Fruit fly (Drosophila melanogaster): ENCODE measurements around the gene CG11504.

CG11504 gene

dm6 chr3R:30039494-30039893 lies 41.8 kb downstream of the CG11504 start, which contains the start of the genes janA, Sry-alpha and Sry-beta:
janA (minus strand) TSS chr3R:30039533.
Sry-alpha (plus strand) TSS chr3R:30039719.
Sry-beta (plus strand) TSS chr3R:30039719.
- no peak for TF ChIP-seq noc (tag; optimal IDR thresholded peaks at IDR 0.05)

- no peak for TF ChIP-seq noc (tag; optimal IDR thresholded peaks at IDR 0.05)
Observed at dm6 chr3R:30040879-30041278, 43.2 kb downstream of the CG11504 start.

- no peak for TF ChIP-seq noc (tag; optimal IDR thresholded peaks at IDR 0.05)
Observed at dm6 chr3R:30043139-30043744, 45.5 kb downstream of the CG11504 start, which contains the start of gene Sry-delta. Sry-delta (plus strand) TSS chr3R:30043341.

- TF ChIP-seq noc (tag; optimal IDR thresholded peaks at IDR 0.05): peak; percentile 90
Observed at dm6 chr3R:30046029-30047001, 48.6 kb downstream of the CG11504 start, which contains the start of the genes RpL32 and CG7943. RpL32 (minus strand) TSS chr3R:30046161. CG7943 (plus strand) TSS chr3R:30046470.
